Worm (Caenorhabditis elegans): ENCODE measurements around the gene str-28.

DNA sequence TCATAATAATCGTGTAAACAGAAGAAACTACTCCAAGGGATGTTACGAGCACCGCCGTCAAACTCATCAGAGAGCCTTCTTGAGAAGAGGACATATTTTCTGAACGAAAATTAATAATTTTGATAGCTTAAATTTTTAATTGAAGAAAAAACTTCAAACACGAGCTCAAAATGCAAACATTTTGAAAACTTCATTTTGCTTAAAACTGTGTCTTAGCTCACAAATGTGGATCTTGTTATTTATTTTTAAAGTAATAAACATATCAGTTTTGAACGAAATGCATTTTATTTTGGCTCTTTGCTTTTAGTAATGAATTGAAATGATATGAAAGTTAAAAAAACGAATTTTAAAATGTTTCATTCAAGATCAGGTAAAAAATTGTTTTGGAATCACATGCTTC is 14.8 kb upstream of the str-28 start, which contains the start of gene srbc-7:
- TF ChIP-seq him-1 (tag; optimal IDR thresholded peaks at IDR 0.05) (no peak), W03F9.2 (tag; optimal IDR thresholded peaks at IDR 0.05) (no peak)
